Worm (Caenorhabditis elegans): ENCODE measurements around the gene Y42G9A.1.

DNA sequence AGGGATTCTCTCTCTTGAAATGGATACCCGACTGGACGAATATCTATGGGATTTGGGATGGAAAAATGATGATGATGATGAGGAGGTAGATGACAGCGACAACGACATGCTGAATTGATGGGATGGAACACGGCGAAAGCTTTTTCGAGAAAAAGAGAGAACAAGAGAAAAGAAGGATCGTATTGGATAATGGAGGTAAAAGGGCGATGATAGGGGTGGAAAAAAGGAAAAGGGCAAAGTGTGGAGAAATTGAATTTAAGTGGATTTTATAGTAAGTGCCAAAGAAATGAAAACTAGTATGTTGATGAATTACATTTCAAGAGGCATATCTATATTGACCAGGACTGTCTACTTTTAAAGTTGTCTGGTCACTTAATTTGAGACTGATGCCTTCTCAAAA is 43.9 kb upstream of the Y42G9A.1 start:
- TF ChIP-seq nhr-76 (tag; optimal IDR thresholded peaks at IDR 0.05) (no peak), nhr-28 (tag; optimal IDR thresholded peaks at IDR 0.05) (no peak), nhr-25 (tag; optimal IDR thresholded peaks at IDR 0.05) (no peak), ztf-11 (tag; optimal IDR thresholded peaks at IDR 0.05) (no peak), lsy-12 (tag; optimal IDR thresholded peaks at IDR 0.05) (no peak), ama-1 (optimal IDR thresholded peaks at IDR 0.05) (no peak), elt-2 (tag; optimal IDR thresholded peaks at IDR 0.05) (no peak), skn-1 (tag; optimal IDR thresholded peaks at IDR 0.05) (no peak), nhr-237 (tag; optimal IDR thresholded peaks at IDR 0.05) (no peak), elt-3 (tag; optimal IDR thresholded peaks at IDR 0.05) (no peak), elt-1 (tag; optimal IDR thresholded peaks at IDR 0.05) (no peak), unc-62 (GFP tag; optimal IDR thresholded peaks at IDR 0.05) (no peak)

All from whole organism, L3 larva.